Fruit fly (Drosophila melanogaster) whole organism, embryonic: Measurements from ENCODE around the gene djl.
A peak's percentile ranks its signal among the peaks of the same experiment; 100 is the strongest.

Experiments
- Bdp1 ChIP-seq: fragments of 200-800 bp; sonication (Bioruptor generic); optimal IDR thresholded peaks from 3 replicates; lab custom pipeline; 2016; ENCODE audit warnings: missing biosample characterization, missing genetic modification characterization
- CG10654 ChIP-seq: fragments of 200-800 bp; sonication (Bioruptor generic); optimal IDR thresholded peaks from 2 replicates; lab custom pipeline; 2016; ENCODE audit warnings: missing biosample characterization, missing genetic modification characterization
- CG11560 ChIP-seq: fragments of 200-800 bp; sonication (Bioruptor generic); IDR thresholded peaks from 3 replicates; pipeline ENCODE4 v1.3.6; 2022; ENCODE audit warnings: missing biosample characterization, missing genetic modification characterization
- CG12219 ChIP-seq: fragments of 200-800 bp; sonication (Bioruptor generic); optimal IDR thresholded peaks from 3 replicates; lab custom pipeline; 2018; ENCODE audit warnings: missing biosample characterization, mild to moderate bottlenecking, missing genetic modification characterization
- CG1233 ChIP-seq: fragments of 200-800 bp; sonication (Bioruptor generic); optimal IDR thresholded peaks from 4 replicates; lab custom pipeline; 2018; ENCODE audit warnings: missing biosample characterization, mild to moderate bottlenecking, missing genetic modification characterization
- CG13296 ChIP-seq: fragments of 200-800 bp; sonication (Bioruptor generic); optimal IDR thresholded peaks from 3 replicates; lab custom pipeline; 2018; ENCODE audit warnings: missing biosample characterization, mild to moderate bottlenecking, missing genetic modification characterization
- CG15514 ChIP-seq: fragments of 200-800 bp; sonication (Bioruptor generic); optimal IDR thresholded peaks from 3 replicates; lab custom pipeline; 2017; ENCODE audit warnings: missing biosample characterization, missing genetic modification characterization, mild to moderate bottlenecking, moderate library complexity, missing genetic modification reagents
- CG1647 ChIP-seq: fragments of 200-800 bp; sonication (Bioruptor generic); optimal IDR thresholded peaks from 3 replicates; lab custom pipeline; 2016; ENCODE audit warnings: missing biosample characterization, missing genetic modification characterization
- CG16813 ChIP-seq: fragments of 200-800 bp; sonication (Bioruptor generic); IDR thresholded peaks from 3 replicates; pipeline ENCODE4 v1.3.6; 2022; ENCODE audit warnings: missing biosample characterization, missing genetic modification characterization; ENCODE audit not compliant: partially characterized antibody
- CG17359 ChIP-seq: fragments of 200-800 bp; sonication (Bioruptor generic); optimal IDR thresholded peaks from 3 replicates; lab custom pipeline; 2018; ENCODE audit warnings: missing biosample characterization, mild to moderate bottlenecking, missing genetic modification characterization, moderate library complexity
- CG2116 ChIP-seq: fragments of 200-800 bp; sonication (Bioruptor generic); optimal IDR thresholded peaks from 3 replicates; lab custom pipeline; 2018; ENCODE audit warnings: missing biosample characterization, mild to moderate bottlenecking, missing genetic modification characterization
- CG2712 ChIP-seq: fragments of 200-800 bp; optimal IDR thresholded peaks from 3 replicates; lab custom pipeline; 2019; ENCODE audit warnings: missing biosample characterization, mild to moderate bottlenecking, missing genetic modification characterization, moderate library complexity
- CG30403 ChIP-seq: fragments of 200-800 bp; sonication (Bioruptor generic); optimal IDR thresholded peaks from 3 replicates; lab custom pipeline; 2016; ENCODE audit warnings: missing biosample characterization, missing genetic modification characterization
- CG31388 ChIP-seq: fragments of 200-800 bp; sonication (Bioruptor generic); optimal IDR thresholded peaks from 2 replicates; lab custom pipeline; 2016; ENCODE audit warnings: missing biosample characterization, missing genetic modification characterization
- CG32532 ChIP-seq: fragments of 200-800 bp; sonication (Bioruptor generic); IDR thresholded peaks from 2 replicates; pipeline ENCODE4 v1.3.6; 2022; ENCODE audit warnings: missing biosample characterization, missing genetic modification characterization
- CG34376 ChIP-seq: fragments of 200-800 bp; sonication (Bioruptor generic); optimal IDR thresholded peaks from 2 replicates; lab custom pipeline; 2018; ENCODE audit warnings: missing biosample characterization, mild to moderate bottlenecking, missing genetic modification characterization
- CG4328 ChIP-seq: fragments of 200-800 bp; sonication (Bioruptor generic); optimal IDR thresholded peaks from 3 replicates; lab custom pipeline; 2017; ENCODE audit warnings: missing biosample characterization, missing genetic modification reagents, missing genetic modification characterization
- CG5953 ChIP-seq: fragments of 200-800 bp; sonication (Bioruptor generic); IDR thresholded peaks from 2 replicates; pipeline ENCODE4 v1.3.6; 2022; ENCODE audit warnings: missing biosample characterization, missing genetic modification characterization
- CG7963 ChIP-seq: fragments of 200-800 bp; sonication (Bioruptor generic); IDR thresholded peaks from 3 replicates; pipeline ENCODE4 v1.3.6; 2022; ENCODE audit warnings: missing biosample characterization, missing genetic modification characterization; ENCODE audit not compliant: partially characterized antibody
- CG8089 ChIP-seq: fragments of 200-800 bp; sonication (Bioruptor generic); optimal IDR thresholded peaks from 3 replicates; lab custom pipeline; 2016; ENCODE audit warnings: missing biosample characterization, missing genetic modification characterization
- CG8388 ChIP-seq: fragments of 200-800 bp; sonication (Bioruptor generic); optimal IDR thresholded peaks from 2 replicates; lab custom pipeline; 2019; ENCODE audit warnings: missing biosample characterization, mild to moderate bottlenecking, missing genetic modification characterization, moderate library complexity
- CG8765 ChIP-seq: fragments of 200-800 bp; sonication (Bioruptor generic); IDR thresholded peaks from 2 replicates; pipeline ENCODE4 v1.3.6; 2022; ENCODE audit warnings: missing biosample characterization, missing genetic modification characterization
- Camta ChIP-seq: fragments of 200-800 bp; sonication (Bioruptor generic); optimal IDR thresholded peaks from 2 replicates; lab custom pipeline; 2016; ENCODE audit warnings: missing biosample characterization, missing genetic modification characterization
- Dek ChIP-seq: fragments of 200-800 bp; sonication (Bioruptor generic); optimal IDR thresholded peaks from 3 replicates; lab custom pipeline; 2019; ENCODE audit warnings: missing biosample characterization, mild to moderate bottlenecking, missing genetic modification characterization, moderate library complexity
- Doc3 ChIP-seq: fragments of 200-800 bp; sonication (Bioruptor generic); IDR thresholded peaks from 3 replicates; pipeline ENCODE4 v1.3.6; 2022; ENCODE audit warnings: missing biosample characterization, missing genetic modification characterization; ENCODE audit not compliant: partially characterized antibody
- E2f1 ChIP-seq: fragments of 200-800 bp; sonication (Bioruptor generic); IDR thresholded peaks from 2 replicates; pipeline ENCODE4 v1.3.6; 2022; ENCODE audit warnings: missing biosample characterization, missing genetic modification characterization
- Eip74EF ChIP-seq, 2 experiments: fragments of 200-800 bp in 1 of 2; fragments of >200 bp in 1 of 2; sonication (Bioruptor generic) in 1 of 2; optimal IDR thresholded peaks; 2 replicates each; lab custom pipeline; 2017 to 2019; ENCODE audit warnings: missing biosample characterization in 2 of 2, missing genetic modification characterization in 2 of 2, mild to moderate bottlenecking in 1 of 2, moderate library complexity in 1 of 2
- Fer1 ChIP-seq: fragments of 200-800 bp; sonication (Bioruptor generic); optimal IDR thresholded peaks from 2 replicates; lab custom pipeline; 2017; ENCODE audit warnings: missing biosample characterization, mild to moderate bottlenecking, missing genetic modification characterization
- HLHmδ ChIP-seq: fragments of 200-800 bp; sonication (Bioruptor generic); optimal IDR thresholded peaks from 2 replicates; lab custom pipeline; 2018; ENCODE audit warnings: missing biosample characterization, mild to moderate bottlenecking, missing genetic modification characterization, moderate library complexity
- NK7.1 ChIP-seq: fragments of 200-800 bp; sonication (Bioruptor generic); optimal IDR thresholded peaks from 3 replicates; lab custom pipeline; 2016; ENCODE audit warnings: missing biosample characterization, missing genetic modification characterization
- Poxn ChIP-seq: fragments of 200-800 bp; sonication (Bioruptor generic); IDR thresholded peaks from 2 replicates; pipeline ENCODE4 v1.3.6; 2022; ENCODE audit warnings: missing biosample characterization, missing genetic modification characterization
- Side ChIP-seq: fragments of 200-800 bp; sonication (Bioruptor generic); optimal IDR thresholded peaks from 2 replicates; lab custom pipeline; 2016; ENCODE audit warnings: missing biosample characterization, missing genetic modification characterization
- Vsx1 ChIP-seq: fragments of 200-800 bp; sonication (Bioruptor generic); optimal IDR thresholded peaks from 2 replicates; lab custom pipeline; 2017; ENCODE audit warnings: missing biosample characterization, mild to moderate bottlenecking, missing genetic modification characterization, missing genetic modification reagents
- YL-1 ChIP-seq: fragments of 200-800 bp; sonication (Bioruptor generic); optimal IDR thresholded peaks from 3 replicates; lab custom pipeline; 2017; ENCODE audit warnings: missing biosample characterization, mild to moderate bottlenecking, missing genetic modification characterization
- chif ChIP-seq, 2 experiments: fragments of 200-800 bp; sonication (Bioruptor generic); optimal IDR thresholded peaks; 3 replicates each; lab custom pipeline; 2016; ENCODE audit warnings: missing biosample characterization in 2 of 2, missing genetic modification characterization in 2 of 2
- crol ChIP-seq: fragments of 200-800 bp; sonication (Bioruptor generic); IDR thresholded peaks from 2 replicates; pipeline ENCODE4 v1.3.6; 2022; ENCODE audit warnings: missing biosample characterization, missing genetic modification characterization
- cwo ChIP-seq: fragments of 200-800 bp; sonication (Bioruptor generic); optimal IDR thresholded peaks from 3 replicates; lab custom pipeline; 2017; ENCODE audit warnings: missing biosample characterization, missing genetic modification characterization, mild to moderate bottlenecking, moderate library complexity, missing genetic modification reagents
- fd64A ChIP-seq: fragments of 200-800 bp; sonication (Bioruptor generic); optimal IDR thresholded peaks from 3 replicates; lab custom pipeline; 2018; ENCODE audit warnings: missing biosample characterization, mild to moderate bottlenecking, missing genetic modification characterization
- fu2 ChIP-seq: fragments of 200-800 bp; sonication (Bioruptor generic); optimal IDR thresholded peaks from 2 replicates; lab custom pipeline; 2016; ENCODE audit warnings: missing biosample characterization, missing genetic modification characterization
- jing ChIP-seq: fragments of 200-800 bp; sonication (Bioruptor generic); optimal IDR thresholded peaks from 2 replicates; lab custom pipeline; 2018; ENCODE audit warnings: missing biosample characterization, mild to moderate bottlenecking, missing genetic modification characterization
- nom ChIP-seq: fragments of 200-800 bp; sonication (Bioruptor generic); optimal IDR thresholded peaks from 2 replicates; lab custom pipeline; 2017; ENCODE audit warnings: missing biosample characterization, missing genetic modification characterization, mild to moderate bottlenecking, moderate library complexity, missing genetic modification reagents
- phol ChIP-seq: fragments of 200-800 bp; sonication (Bioruptor generic); optimal IDR thresholded peaks from 3 replicates; lab custom pipeline; 2018; ENCODE audit warnings: missing biosample characterization, mild to moderate bottlenecking, missing genetic modification characterization, moderate library complexity
- pnt ChIP-seq: fragments of 200-800 bp; sonication (Bioruptor generic); optimal IDR thresholded peaks from 3 replicates; lab custom pipeline; 2016; ENCODE audit warnings: missing biosample characterization, missing genetic modification characterization
- sd ChIP-seq: fragments of 200-800 bp; sonication (Bioruptor generic); optimal IDR thresholded peaks from 3 replicates; lab custom pipeline; 2018; ENCODE audit warnings: missing biosample characterization, mild to moderate bottlenecking, missing genetic modification characterization, moderate library complexity
- sqz ChIP-seq: fragments of 200-800 bp; sonication (Bioruptor generic); optimal IDR thresholded peaks from 3 replicates; lab custom pipeline; 2018; ENCODE audit warnings: missing biosample characterization, mild to moderate bottlenecking, missing genetic modification characterization
- trh ChIP-seq: fragments of 200-800 bp; sonication (Bioruptor generic); optimal IDR thresholded peaks from 2 replicates; lab custom pipeline; 2016; ENCODE audit warnings: missing biosample characterization, missing genetic modification characterization
- vnd ChIP-seq: fragments of 200-800 bp; sonication (Bioruptor generic); IDR thresholded peaks from 3 replicates; pipeline ENCODE4 v1.3.6; 2022; ENCODE audit warnings: missing biosample characterization, missing genetic modification characterization; ENCODE audit not compliant: partially characterized antibody
- vvl ChIP-seq: fragments of 200-800 bp; sonication (Bioruptor generic); IDR thresholded peaks from 2 replicates; pipeline ENCODE4 v1.3.6; 2022; ENCODE audit warnings: missing biosample characterization, missing genetic modification characterization
- wdn ChIP-seq: fragments of 200-800 bp; sonication (Bioruptor generic); IDR thresholded peaks from 2 replicates; pipeline ENCODE4 v1.3.6; 2022; ENCODE audit warnings: missing biosample characterization, missing genetic modification characterization
- z ChIP-seq: fragments of 200-800 bp; sonication (Bioruptor generic); IDR thresholded peaks from 3 replicates; pipeline ENCODE4 v1.3.6; 2022; ENCODE audit warnings: missing biosample characterization, missing genetic modification characterization

Gene djl

DNA sequence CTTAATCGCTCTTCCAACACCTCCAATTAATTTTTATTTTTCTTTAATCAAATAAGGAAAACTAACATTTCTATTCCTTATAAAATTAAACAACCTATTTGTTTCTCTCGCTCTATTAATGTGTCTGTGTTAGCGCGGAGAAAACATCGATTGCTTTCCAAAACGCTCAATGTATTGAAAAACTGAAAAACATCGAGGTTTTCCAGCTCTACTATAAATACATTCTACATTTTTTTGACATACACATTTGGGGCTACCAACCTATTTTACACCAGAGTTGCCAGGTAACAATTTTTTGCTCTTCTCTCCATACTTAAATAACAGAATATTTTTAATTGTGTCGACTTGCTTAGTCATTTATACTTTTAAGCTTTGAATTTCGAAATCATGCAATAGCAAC lies 31.3 kb downstream of the djl start (continued):
- no peak for TF ChIP-seq CG8089 (GFP tag; lab: Kevin White, UChicago)
- peak; percentile 21 for TF ChIP-seq CG13296 (GFP tag; lab: Kevin White, UChicago)
- TF ChIP-seq CG1647 (GFP tag; lab: Kevin White, UChicago), result peak; percentile 32
- TF ChIP-seq CG7963 (GFP tag; lab: Robert Waterston, UW), result 0 out of 3 replicates have a peak, but pooled peaks have one; percentile 39
- TF ChIP-seq sd (tag; lab: Kevin White, UChicago), result no peak
- TF ChIP-seq CG2712 (tag; lab: Kevin White, UChicago), result peak; percentile 37
- TF ChIP-seq E2f1 (GFP tag; lab: Robert Waterston, UW), result no peak
- peak in 1 of 2 experiments; percentile 7 for TF ChIP-seq chif (GFP tag; optimal IDR thresholded peaks at IDR 0.05; lab: Kevin White, UChicago)
- TF ChIP-seq CG2116 (GFP tag; lab: Kevin White, UChicago), result peak; percentile 72
- TF ChIP-seq Vsx1 (GFP tag; lab: Kevin White, UChicago), result no peak
- TF ChIP-seq CG15514 (GFP tag; lab: Kevin White, UChicago), result peak; percentile 52
- no peak for TF ChIP-seq pnt
- no peak for TF ChIP-seq CG12219 (GFP tag; lab: Kevin White, UChicago)
- no peak for TF ChIP-seq HLHmδ
- TF ChIP-seq Poxn, result no peak
- no peak for TF ChIP-seq nom
- peak; percentile 71; the same call in 2 of the 3 replicates for TF ChIP-seq Doc3 (GFP tag; lab: Robert Waterston, UW)
- no peak for TF ChIP-seq NK7.1 (GFP tag; lab: Kevin White, UChicago)
- TF ChIP-seq CG31388 (GFP tag; lab: Kevin White, UChicago), result no peak
- TF ChIP-seq CG8765 (GFP tag; lab: Robert Waterston, UW), result no peak
- no peak for TF ChIP-seq fu2
- no peak for TF ChIP-seq sqz (GFP tag; lab: Kevin White, UChicago)
- TF ChIP-seq CG8388 (GFP tag; lab: Kevin White, UChicago), result peak; percentile 25
- no peak for TF ChIP-seq CG4328 (GFP tag; lab: Kevin White, UChicago)
- no peak for TF ChIP-seq trh (GFP tag; lab: Kevin White, UChicago)
- TF ChIP-seq CG11560 (tag; lab: Robert Waterston, UW), result no peak
- TF ChIP-seq CG17359 (tag; lab: Kevin White, UChicago), result no peak
- no peak for TF ChIP-seq jing (GFP tag; lab: Kevin White, UChicago)
- no peak for TF ChIP-seq z (GFP tag; lab: Robert Waterston, UW)
- no peak for TF ChIP-seq CG34376 (GFP tag; lab: Kevin White, UChicago)
- no peak for TF ChIP-seq cwo (GFP tag; lab: Kevin White, UChicago)
- no peak for TF ChIP-seq crol (GFP tag; lab: Robert Waterston, UW)
- TF ChIP-seq vvl, result 0 out of 2 replicates have a peak, but pooled peaks have one; percentile 16
- no peak for TF ChIP-seq fd64A
- TF ChIP-seq Camta (GFP tag; lab: Kevin White, UChicago), result peak; percentile 20
- TF ChIP-seq CG5953 (GFP tag; lab: Robert Waterston, UW), result no peak
- no peak for TF ChIP-seq Fer1 (GFP tag; lab: Kevin White, UChicago)
- TF ChIP-seq Eip74EF (GFP tag; optimal IDR thresholded peaks at IDR 0.05; lab: Kevin White, UChicago), result no peak
- TF ChIP-seq vnd (GFP tag; lab: Robert Waterston, UW), result peak; percentile 59
- no peak for TF ChIP-seq Side (GFP tag; lab: Kevin White, UChicago)
- no peak for TF ChIP-seq wdn (GFP tag; lab: Robert Waterston, UW)
- TF ChIP-seq phol (tag; lab: Kevin White, UChicago), result peak; percentile 37
- TF ChIP-seq CG16813 (GFP tag; lab: Robert Waterston, UW), result peak; percentile 69
- no peak for TF ChIP-seq Bdp1 (GFP tag; lab: Kevin White, UChicago)
- peak; percentile 45 for TF ChIP-seq Dek (tag; lab: Kevin White, UChicago)
- TF ChIP-seq CG1233 (GFP tag; lab: Kevin White, UChicago), result no peak
- no peak for TF ChIP-seq CG10654 (GFP tag; lab: Kevin White, UChicago)
- peak; percentile 57 for TF ChIP-seq CG30403 (GFP tag; lab: Kevin White, UChicago)
- no peak for TF ChIP-seq CG32532
- TF ChIP-seq YL-1 (GFP tag; lab: Kevin White, UChicago), result peak; percentile 56
